Fruit fly (Drosophila melanogaster) whole organism, embryonic: ENCODE data around the gene bab2.
A peak's percentile ranks its signal among the peaks of the same experiment; 100 is the strongest.

ENCODE experiments used
- BEAF-32 ChIP-seq: fragments of 200-800 bp; sonication (Bioruptor generic); optimal IDR thresholded peaks from 3 replicates; lab custom pipeline; 2017; ENCODE audit warnings: missing biosample characterization, missing genetic modification characterization, mild to moderate bottlenecking, moderate library complexity, missing genetic modification reagents
- Bdp1 ChIP-seq: fragments of 200-800 bp; sonication (Bioruptor generic); optimal IDR thresholded peaks from 3 replicates; lab custom pipeline; 2016; ENCODE audit warnings: missing biosample characterization, missing genetic modification characterization
- CG10209 ChIP-seq: fragments of 200-800 bp; sonication (Bioruptor generic); optimal IDR thresholded peaks from 3 replicates; lab custom pipeline; 2017; ENCODE audit warnings: missing biosample characterization, mild to moderate bottlenecking, missing genetic modification characterization, missing genetic modification reagents
- CG11398 ChIP-seq: fragments of 200-800 bp; sonication (Bioruptor generic); optimal IDR thresholded peaks from 2 replicates; lab custom pipeline; 2016; ENCODE audit warnings: missing biosample characterization, missing genetic modification characterization
- CG11504 ChIP-seq: fragments of 200-800 bp; sonication (Bioruptor generic); optimal IDR thresholded peaks from 3 replicates; lab custom pipeline; 2019; ENCODE audit warnings: missing biosample characterization, mild to moderate bottlenecking, missing genetic modification characterization, moderate library complexity
- CG14441 ChIP-seq: fragments of 200-800 bp; sonication (Bioruptor generic); IDR thresholded peaks from 2 replicates; pipeline ENCODE4 v1.3.6; 2022; ENCODE audit warnings: missing biosample characterization, missing genetic modification characterization
- CG14667 ChIP-seq: fragments of 200-800 bp; sonication (Bioruptor generic); IDR thresholded peaks from 2 replicates; pipeline ENCODE4 v1.3.6; 2022; ENCODE audit warnings: missing biosample characterization, missing genetic modification characterization
- CG3726 ChIP-seq: fragments of 200-800 bp; sonication (Bioruptor generic); IDR thresholded peaks from 3 replicates; pipeline ENCODE4, ENCODE4 v1.3.6; 2022; ENCODE audit warnings: missing biosample characterization, missing genetic modification characterization
- CG4328 ChIP-seq: fragments of 200-800 bp; sonication (Bioruptor generic); optimal IDR thresholded peaks from 3 replicates; lab custom pipeline; 2017; ENCODE audit warnings: missing biosample characterization, missing genetic modification reagents, missing genetic modification characterization
- CG4820 ChIP-seq: fragments of 200-800 bp; sonication (Bioruptor generic); optimal IDR thresholded peaks from 3 replicates; lab custom pipeline; 2016; ENCODE audit warnings: missing biosample characterization, missing genetic modification characterization
- CG6791 ChIP-seq: fragments of 200-800 bp; sonication (Bioruptor generic); IDR thresholded peaks from 3 replicates; pipeline ENCODE4 v1.3.6; 2022; ENCODE audit warnings: missing biosample characterization, missing genetic modification characterization; ENCODE audit not compliant: partially characterized antibody
- Camta ChIP-seq: fragments of 200-800 bp; sonication (Bioruptor generic); optimal IDR thresholded peaks from 2 replicates; lab custom pipeline; 2016; ENCODE audit warnings: missing biosample characterization, missing genetic modification characterization
- D19A ChIP-seq: fragments of 200-800 bp; optimal IDR thresholded peaks from 3 replicates; lab custom pipeline; 2019; ENCODE audit warnings: missing biosample characterization, mild to moderate bottlenecking, missing genetic modification characterization, moderate library complexity
- H15 ChIP-seq: fragments of 200-800 bp; sonication (Bioruptor generic); IDR thresholded peaks from 3 replicates; pipeline ENCODE4 v1.3.6; 2022; ENCODE audit warnings: missing biosample characterization, missing genetic modification characterization
- Hand ChIP-seq: fragments of 200-800 bp; sonication (Bioruptor generic); optimal IDR thresholded peaks from 2 replicates; lab custom pipeline; 2017; ENCODE audit warnings: mild to moderate bottlenecking, missing biosample characterization, missing genetic modification reagents, missing genetic modification characterization
- NFAT ChIP-seq: fragments of 200-800 bp; sonication (Bioruptor generic); IDR thresholded peaks from 2 replicates; pipeline ENCODE4 v1.3.6; 2022; ENCODE audit warnings: missing biosample characterization, missing genetic modification characterization
- Nf-YA ChIP-seq: fragments of 200-800 bp; sonication (Bioruptor generic); IDR thresholded peaks from 2 replicates; pipeline ENCODE4 v1.3.6; 2022; ENCODE audit warnings: missing biosample characterization, missing genetic modification characterization
- Oaz ChIP-seq: fragments of 200-800 bp; sonication (Bioruptor generic); IDR thresholded peaks from 2 replicates; pipeline ENCODE4 v1.3.6; 2022; ENCODE audit warnings: missing biosample characterization, missing genetic modification characterization
- Oli ChIP-seq: fragments of 200-800 bp; sonication (Bioruptor generic); optimal IDR thresholded peaks from 2 replicates; lab custom pipeline; 2018; ENCODE audit warnings: missing biosample characterization, mild to moderate bottlenecking, missing genetic modification characterization, moderate library complexity
- Side ChIP-seq: fragments of 200-800 bp; sonication (Bioruptor generic); optimal IDR thresholded peaks from 2 replicates; lab custom pipeline; 2016; ENCODE audit warnings: missing biosample characterization, missing genetic modification characterization
- TFAM ChIP-seq: fragments of 200-800 bp; sonication (Bioruptor generic); optimal IDR thresholded peaks from 2 replicates; lab custom pipeline; 2017; ENCODE audit warnings: missing biosample characterization, missing genetic modification characterization, inconsistent platforms
- YL-1 ChIP-seq: fragments of 200-800 bp; sonication (Bioruptor generic); optimal IDR thresholded peaks from 3 replicates; lab custom pipeline; 2017; ENCODE audit warnings: missing biosample characterization, mild to moderate bottlenecking, missing genetic modification characterization
- bowl ChIP-seq: fragments of 200-800 bp; sonication (Bioruptor generic); IDR thresholded peaks from 2 replicates; pipeline ENCODE4 v1.3.6; 2022; ENCODE audit warnings: missing biosample characterization, missing genetic modification characterization
- chinmo ChIP-seq: fragments of 200-800 bp; sonication (Bioruptor generic); IDR thresholded peaks from 4 replicates; pipeline ENCODE4 v1.3.6; 2022; ENCODE audit warnings: missing biosample characterization, missing genetic modification characterization; ENCODE audit not compliant: partially characterized antibody
- chn ChIP-seq: fragments of 200-800 bp; sonication (Bioruptor generic); optimal IDR thresholded peaks from 2 replicates; lab custom pipeline; 2016; ENCODE audit warnings: missing biosample characterization, missing genetic modification characterization
- dimm ChIP-seq: fragments of 200-800 bp; sonication (Bioruptor generic); IDR thresholded peaks from 2 replicates; pipeline ENCODE4 v1.3.6; 2022; ENCODE audit warnings: missing biosample characterization, missing genetic modification characterization
- esg ChIP-seq: fragments of 200-800 bp; sonication (Bioruptor generic); conservative IDR thresholded peaks from 2 replicates; pipeline ENCODE4 v1.3.6; 2022; ENCODE audit warnings: missing biosample characterization, missing genetic modification characterization
- eyg ChIP-seq: fragments of 200-800 bp; sonication (Bioruptor generic); optimal IDR thresholded peaks from 3 replicates; lab custom pipeline; 2016; ENCODE audit warnings: missing biosample characterization, missing genetic modification characterization
- ftz-f1 ChIP-seq: fragments of 200-800 bp; sonication (Bioruptor generic); optimal IDR thresholded peaks from 2 replicates; lab custom pipeline; 2016; ENCODE audit warnings: missing biosample characterization, missing genetic modification characterization
- gro ChIP-seq: fragments of 200-800 bp; sonication (Bioruptor generic); optimal IDR thresholded peaks from 2 replicates; lab custom pipeline; 2016; ENCODE audit warnings: missing biosample characterization, missing genetic modification characterization
- hth ChIP-seq: fragments of >200 bp; optimal IDR thresholded peaks from 2 replicates; lab custom pipeline; 2017; ENCODE audit warnings: inconsistent platforms
- klu ChIP-seq: fragments of 200-800 bp; sonication (Bioruptor generic); IDR thresholded peaks from 2 replicates; pipeline ENCODE4 v1.3.6; 2022; ENCODE audit warnings: missing biosample characterization, missing genetic modification characterization
- knrl ChIP-seq: fragments of 200-800 bp; sonication (Bioruptor generic); IDR thresholded peaks from 3 replicates; pipeline ENCODE4 v1.3.6; 2022; ENCODE audit warnings: missing biosample characterization, missing genetic modification characterization; ENCODE audit not compliant: partially characterized antibody
- lab ChIP-seq: fragments of 200-800 bp; sonication (Bioruptor generic); optimal IDR thresholded peaks from 3 replicates; lab custom pipeline; 2017; ENCODE audit warnings: missing biosample characterization, missing genetic modification characterization, mild to moderate bottlenecking, moderate library complexity, missing genetic modification reagents
- lmd ChIP-seq: fragments of 200-800 bp; sonication (Bioruptor generic); IDR thresholded peaks from 2 replicates; pipeline ENCODE4 v1.3.6; 2022; ENCODE audit warnings: missing biosample characterization, missing genetic modification characterization
- mld ChIP-seq: fragments of 200-800 bp; sonication (Bioruptor generic); IDR thresholded peaks from 3 replicates; pipeline ENCODE4 v1.3.6; 2022; ENCODE audit warnings: missing biosample characterization, missing genetic modification characterization; ENCODE audit not compliant: partially characterized antibody
- nom ChIP-seq: fragments of 200-800 bp; sonication (Bioruptor generic); optimal IDR thresholded peaks from 2 replicates; lab custom pipeline; 2017; ENCODE audit warnings: missing biosample characterization, missing genetic modification characterization, mild to moderate bottlenecking, moderate library complexity, missing genetic modification reagents
- pan ChIP-seq, 4 experiments: fragments of >200 bp in 3 of 4; fragments of 200-800 bp in 1 of 4; sonication (Bioruptor generic) in 1 of 4; optimal IDR thresholded peaks in 3 of 4; IDR thresholded peaks in 1 of 4; 2 replicates each; pipeline versions ENCODE4 v1.3.6 to Lab custom; 2017 to 2022; ENCODE audit warnings: missing biosample characterization in 2 of 4, missing genetic modification characterization in 2 of 4, mixed read lengths in 1 of 4
- pros ChIP-seq: fragments of 200-800 bp; sonication (Bioruptor generic); optimal IDR thresholded peaks from 3 replicates; lab custom pipeline; 2019; ENCODE audit warnings: missing biosample characterization, mild to moderate bottlenecking, missing genetic modification characterization, moderate library complexity
- pum ChIP-seq: fragments of 200-800 bp; sonication (Bioruptor generic); optimal IDR thresholded peaks from 2 replicates; lab custom pipeline; 2016; ENCODE audit warnings: missing biosample characterization, missing genetic modification characterization
- pzg ChIP-seq: fragments of 200-800 bp; sonication (Bioruptor generic); optimal IDR thresholded peaks from 3 replicates; lab custom pipeline; 2018; ENCODE audit warnings: missing biosample characterization, mild to moderate bottlenecking, missing genetic modification characterization, moderate library complexity
- repo ChIP-seq: fragments of 200-800 bp; sonication (Bioruptor generic); optimal IDR thresholded peaks from 2 replicates; lab custom pipeline; 2016; ENCODE audit warnings: missing biosample characterization, missing genetic modification characterization
- sens ChIP-seq: fragments of 200-800 bp; sonication (Bioruptor generic); peaks from one replicate; lab custom pipeline; 2016; ENCODE audit warnings: missing biosample characterization, missing genetic modification characterization
- seq ChIP-seq: fragments of 200-800 bp; sonication (Bioruptor generic); IDR thresholded peaks from 2 replicates; pipeline ENCODE4 v1.3.6; 2022; ENCODE audit warnings: missing biosample characterization, missing genetic modification characterization
- sug ChIP-seq: fragments of 200-800 bp; optimal IDR thresholded peaks from 2 replicates; lab custom pipeline; 2019; ENCODE audit warnings: missing biosample characterization, mild to moderate bottlenecking, missing genetic modification characterization, moderate library complexity
- tgo ChIP-seq: fragments of 200-800 bp; sonication (Bioruptor generic); IDR thresholded peaks from 3 replicates; pipeline ENCODE4 v1.3.6; 2022; ENCODE audit warnings: missing biosample characterization, missing genetic modification characterization
- unpg ChIP-seq: fragments of 200-800 bp; sonication (Bioruptor generic); optimal IDR thresholded peaks from 3 replicates; lab custom pipeline; 2018; ENCODE audit warnings: missing biosample characterization, mild to moderate bottlenecking, missing genetic modification characterization, moderate library complexity
- vnd ChIP-seq: fragments of 200-800 bp; sonication (Bioruptor generic); IDR thresholded peaks from 3 replicates; pipeline ENCODE4 v1.3.6; 2022; ENCODE audit warnings: missing biosample characterization, missing genetic modification characterization; ENCODE audit not compliant: partially characterized antibody

bab2 gene

dm6 chr3L:1119325-1120162, 57.5 kb downstream of the bab2 start (continued):
- TF ChIP-seq vnd (GFP tag; lab: Robert Waterston, UW), result 0 out of 3 replicates have a peak, but pooled peaks have one; percentile 41
- no peak for TF ChIP-seq gro
- TF ChIP-seq CG14441 (GFP tag; lab: Robert Waterston, UW), result 0 out of 2 replicates have a peak, but pooled peaks have one; percentile 4
- TF ChIP-seq BEAF-32, result no peak
- no peak for TF ChIP-seq eyg
- TF ChIP-seq lmd (GFP tag; lab: Robert Waterston, UW), result 0 out of 2 replicates have a peak, but pooled peaks have one; percentile 4
- no peak for TF ChIP-seq CG4328 (GFP tag; lab: Kevin White, UChicago)
- TF ChIP-seq seq, result no peak
- TF ChIP-seq hth (lab: Kevin White, UChicago), result no peak
- no peak for TF ChIP-seq ftz-f1
- TF ChIP-seq CG14667 (GFP tag; lab: Robert Waterston, UW), result no peak
- TF ChIP-seq pzg, result no peak
- peak; percentile 68 for TF ChIP-seq sens (GFP tag; lab: Kevin White, UChicago)
- TF ChIP-seq Oaz (GFP tag; lab: Robert Waterston, UW), result no peak
- TF ChIP-seq CG10209, result no peak
- TF ChIP-seq TFAM (GFP tag; lab: Kevin White, UChicago), result no peak
- TF ChIP-seq repo (GFP tag; lab: Kevin White, UChicago), result no peak
- TF ChIP-seq tgo (GFP tag; lab: Robert Waterston, UW), result 0 out of 3 replicates have a peak, but pooled peaks have one; percentile 16
- TF ChIP-seq nom (GFP tag; lab: Kevin White, UChicago), result no peak
- TF ChIP-seq Bdp1, result no peak
- no peak for TF ChIP-seq NFAT
- no peak for TF ChIP-seq pum
- TF ChIP-seq Oli (tag; lab: Kevin White, UChicago), result no peak
- no peak for TF ChIP-seq unpg (GFP tag; lab: Kevin White, UChicago)
- no peak for TF ChIP-seq Camta (GFP tag; lab: Kevin White, UChicago)
- no peak for TF ChIP-seq CG11398 (GFP tag; lab: Kevin White, UChicago)
- TF ChIP-seq pan (optimal IDR thresholded peaks at IDR 0.05; lab: Kevin White, UChicago), result no peak
- TF ChIP-seq pan (GFP tag; optimal IDR thresholded peaks at IDR 0.05 in 1 of 2, IDR thresholded peaks at IDR 0.05 in 1 of 2), result peak in 1 of 2 experiments; percentile 36
- TF ChIP-seq chinmo (GFP tag; lab: Robert Waterston, UW), result 0 out of 4 replicates have a peak, but pooled peaks have one; percentile 44
- no peak for TF ChIP-seq Nf-YA (GFP tag; lab: Robert Waterston, UW)
- TF ChIP-seq esg (GFP tag; lab: Robert Waterston, UW), result no peak
- no peak for TF ChIP-seq Side (GFP tag; lab: Kevin White, UChicago)
- no peak for TF ChIP-seq CG3726 (GFP tag; lab: Robert Waterston, UW)
- no peak for TF ChIP-seq Hand
- peak; percentile 40 for TF ChIP-seq CG11504 (tag; lab: Kevin White, UChicago)
- TF ChIP-seq klu (GFP tag; lab: Robert Waterston, UW), result no peak
- TF ChIP-seq knrl, result no peak
- TF ChIP-seq D19A (tag; lab: Kevin White, UChicago), result no peak
- TF ChIP-seq pros (GFP tag; lab: Kevin White, UChicago), result no peak
- TF ChIP-seq sug (tag; lab: Kevin White, UChicago), result peak; percentile 91
- no peak for TF ChIP-seq chn (GFP tag; lab: Kevin White, UChicago)
- TF ChIP-seq YL-1 (GFP tag; lab: Kevin White, UChicago), result no peak
- TF ChIP-seq mld (GFP tag; lab: Robert Waterston, UW), result no peak
- no peak for TF ChIP-seq bowl
- no peak for TF ChIP-seq dimm (GFP tag; lab: Robert Waterston, UW)
- no peak for TF ChIP-seq CG4820
- TF ChIP-seq H15 (GFP tag; lab: Robert Waterston, UW), result no peak
- TF ChIP-seq lab (GFP tag; lab: Kevin White, UChicago), result peak; percentile 59
- no peak for TF ChIP-seq CG6791
